Worm (Caenorhabditis elegans) whole organism, L2 larva: ENCODE data around the gene Y49A10A.2.

Experiments used
- blmp-1 ChIP-seq: sonication (generic microtip); optimal IDR thresholded peaks from 2 replicates; lab custom pipeline; 2017; ENCODE audit warnings: missing genetic modification characterization, mild to moderate bottlenecking, missing compliant biosample characterization, antibody characterized with exemption, moderate library complexity; ENCODE audit not compliant: insufficient read depth
- lin-13 ChIP-seq: fragments of 150-350 bp; optimal IDR thresholded peaks from 2 replicates; lab custom pipeline; 2014; ENCODE audit warnings: missing biosample characterization, missing genetic modification reagents, missing genetic modification characterization
- mdl-1 ChIP-seq, 2 experiments: fragments of 150-350 bp in 1 of 2; sonication (generic microtip) in 1 of 2; optimal IDR thresholded peaks; 2 replicates each; lab custom pipeline; 2017; ENCODE audit warnings: missing biosample characterization in 2 of 2, missing genetic modification characterization in 2 of 2
- nhr-12 ChIP-seq: fragments of 150-350 bp; optimal IDR thresholded peaks from 2 replicates; lab custom pipeline; 2014; ENCODE audit warnings: missing biosample characterization, missing genetic modification characterization
- nhr-77 ChIP-seq: fragments of 150-350 bp; optimal IDR thresholded peaks from 2 replicates; lab custom pipeline; 2014; ENCODE audit warnings: missing biosample characterization, missing genetic modification characterization
- skn-1 ChIP-seq: sonication (generic microtip); optimal IDR thresholded peaks from 2 replicates; lab custom pipeline; 2017; ENCODE audit warnings: missing biosample characterization, missing genetic modification characterization

DNA sequence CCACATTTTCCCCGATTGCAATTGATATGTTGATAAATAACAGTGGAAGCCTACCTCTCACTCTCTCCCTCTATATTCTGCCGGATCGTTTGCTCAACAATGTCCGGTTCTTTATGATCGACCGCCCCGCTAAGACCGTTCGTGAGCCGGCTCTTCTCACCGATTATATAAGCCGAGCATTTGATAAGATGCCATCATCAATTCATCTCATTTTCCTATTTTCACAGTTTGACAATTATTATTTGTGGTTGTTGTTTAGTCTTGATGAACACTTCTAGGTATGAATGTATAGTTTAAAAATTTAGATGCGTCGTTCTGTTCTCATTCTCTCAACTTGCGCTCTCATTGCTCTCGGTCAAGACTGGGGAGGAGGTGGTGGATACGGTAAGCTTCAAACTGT, 36.3 kb downstream of the Y49A10A.2 start, which contains the start of gene idpa-3:
- no peak for TF ChIP-seq skn-1 (tag; lab: Kevin White, UChicago)
- no peak for TF ChIP-seq lin-13 (GFP tag; lab: Kevin White, UChicago)
- TF ChIP-seq nhr-12, result no peak
- no peak for TF ChIP-seq nhr-77 (tag; lab: Kevin White, UChicago)
- TF ChIP-seq mdl-1 (tag; optimal IDR thresholded peaks at IDR 0.05; lab: Kevin White, UChicago), result no peak
- TF ChIP-seq blmp-1 (tag; lab: Kevin White, UChicago), result no peak
